Worm (Caenorhabditis elegans): ENCODE measurements around the gene ssp-32.
"Not testable (repeated sequence)": the region's sequence is repeated elsewhere in the genome, so short reads cannot be mapped to it uniquely, and the experiment has no call there.

The ssp-32 gene

DNA sequence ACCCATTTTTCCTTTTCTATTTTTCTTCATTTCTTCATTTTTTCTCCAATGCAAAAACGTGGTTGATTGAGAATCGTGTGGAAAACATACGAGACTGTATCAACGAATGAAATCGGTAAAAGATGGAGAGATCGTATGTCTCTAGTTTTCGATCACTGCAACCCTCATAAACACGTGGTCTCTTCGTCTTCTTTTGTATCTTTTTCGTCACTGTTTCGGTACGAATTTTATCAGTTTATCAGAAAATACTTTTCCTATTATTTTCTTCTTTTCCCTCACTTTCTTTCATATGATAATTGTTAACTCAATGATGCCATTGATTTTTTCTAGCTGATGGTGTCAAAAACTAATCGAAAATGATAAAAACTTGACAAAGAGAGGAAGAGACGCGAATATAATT lies 19.5 kb upstream of the ssp-32 start (continued):
- no peak for TF ChIP-seq egl-43 (GFP tag; IDR thresholded peaks at IDR 0.05)
- TF ChIP-seq nhr-111 (GFP tag; optimal IDR thresholded peaks at IDR 0.05): no peak
- no peak for TF ChIP-seq egl-27 (tag; optimal IDR thresholded peaks at IDR 0.05)
- TF ChIP-seq Y105C5A.15 (GFP tag; IDR thresholded peaks at IDR 0.05): no peak

DNA sequence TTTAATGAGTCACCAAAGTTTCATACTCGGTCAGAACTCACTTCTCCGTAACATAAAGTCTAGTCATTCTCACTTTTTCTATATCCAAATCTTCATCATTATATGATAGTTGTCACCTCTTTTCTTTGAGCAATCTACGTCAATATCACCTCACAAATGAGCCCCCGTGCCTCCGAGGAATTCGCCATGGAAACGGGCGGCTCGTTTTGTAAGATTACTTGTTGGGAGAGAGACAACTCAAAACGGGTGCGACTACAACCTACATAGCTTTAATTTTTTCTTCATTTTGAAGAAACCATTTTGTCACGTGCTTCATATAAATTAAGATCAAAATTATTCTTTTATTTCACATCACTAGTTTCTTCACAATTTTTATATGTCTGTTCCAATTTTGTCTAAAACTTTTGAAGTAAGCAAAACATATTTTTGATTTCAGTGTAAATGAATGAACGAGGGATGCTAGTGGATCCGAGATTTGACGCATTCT lies 16.3 kb upstream of the ssp-32 start, which contains the start of gene nhr-4:
TSS of gene nhr-4 (plus strand) at position 437 of the 487 bp plus-strand sequence.
- TF ChIP-seq unc-130 (GFP tag; optimal IDR thresholded peaks at IDR 0.05): no peak
- no peak for TF ChIP-seq nhr-28 (tag; optimal IDR thresholded peaks at IDR 0.05)

DNA sequence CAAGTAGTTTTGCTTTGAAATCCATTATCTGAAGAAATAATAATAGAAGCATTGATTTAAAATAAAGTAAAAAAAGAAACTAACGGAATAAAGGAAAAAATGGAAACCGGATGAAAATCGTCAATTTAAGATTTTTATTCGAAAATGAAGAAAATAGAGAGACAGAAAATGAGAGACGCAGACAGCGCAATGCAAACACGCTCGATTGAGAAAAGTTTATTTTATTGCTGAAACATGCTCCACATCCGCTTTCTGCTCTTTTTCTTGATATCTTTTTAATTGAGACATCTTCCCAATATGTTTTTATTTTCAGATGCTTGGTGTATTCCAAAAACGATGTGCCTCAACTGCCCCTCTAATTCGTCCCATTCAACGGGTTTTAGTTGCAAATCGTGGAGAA lies 10.9 kb upstream of the ssp-32 start, which contains the start of the genes prp-18 and mccc-1:
TSS of gene prp-18 (minus strand) at position 127 of the 400 bp plus-strand sequence.
TSS of gene mccc-1 (plus strand) at position 314 of the 400 bp plus-strand sequence.
- TF ChIP-seq hlh-11 (tag; optimal IDR thresholded peaks at IDR 0.05) (peak; percentile 3), T20F7.1 (GFP tag; optimal IDR thresholded peaks at IDR 0.05) (peak; percentile 48), nhr-6 (tag; optimal IDR thresholded peaks at IDR 0.05) (peak; percentile 57), nhr-77 (tag; optimal IDR thresholded peaks at IDR 0.05) (peak; percentile 34), lin-15B (tag; optimal IDR thresholded peaks at IDR 0.05) (no peak), lin-38 (GFP tag; IDR thresholded peaks at IDR 0.05) (peak; percentile 94), lin-29 (GFP tag; IDR thresholded peaks at IDR 0.05) (no peak), dpl-1 (GFP tag; optimal IDR thresholded peaks at IDR 0.05) (peak; percentile 61), unc-130 (GFP tag; optimal IDR thresholded peaks at IDR 0.05) (peak; percentile 64), snpc-1.2 (GFP tag; IDR thresholded peaks at IDR 0.05) (0 out of 2 replicates have a peak, but pooled peaks have one; percentile 24), mes-2 (tag; optimal IDR thresholded peaks at IDR 0.05; ENCODE audit: poor library complexity, severe bottlenecking) (peak; percentile 72), madf-5 (GFP tag; IDR thresholded peaks at IDR 0.05) (0 out of 4 replicates have a peak, but pooled peaks of 1 of the 2 experiments have one; percentile 14), ceh-44 (GFP tag; IDR thresholded peaks at IDR 0.05) (no peak), nhr-28 (tag; optimal IDR thresholded peaks at IDR 0.05) (peak; percentile 4), mdl-1 (tag; optimal IDR thresholded peaks at IDR 0.05) (no peak)

ce11 chrIV:9889857-9890256 lies 5.3 kb upstream of the ssp-32 start, which contains the start of gene ttbk-3:
TSS of gene ttbk-3 (minus strand) at chrIV:9889957.
- TF ChIP-seq unc-39 (tag; optimal IDR thresholded peaks at IDR 0.05) (no peak), nhr-25 (tag; optimal IDR thresholded peaks at IDR 0.05; ENCODE audit: borderline replicate concordance, insufficient read depth) (no peak), nhr-237 (tag; optimal IDR thresholded peaks at IDR 0.05) (no peak), egl-27 (tag; optimal IDR thresholded peaks at IDR 0.05) (no peak), egl-43 (GFP tag; IDR thresholded peaks at IDR 0.05) (no peak), D1046.2 (GFP tag; IDR thresholded peaks at IDR 0.05) (no peak), tra-1 (GFP tag; IDR thresholded peaks at IDR 0.05) (no peak), T26A8.4 (GFP tag; IDR thresholded peaks at IDR 0.05) (no peak), skn-1 (tag; optimal IDR thresholded peaks at IDR 0.05) (no peak), mep-1 (tag; optimal IDR thresholded peaks at IDR 0.05) (no peak), aly-2 (tag; optimal IDR thresholded peaks at IDR 0.05) (no peak)

DNA sequence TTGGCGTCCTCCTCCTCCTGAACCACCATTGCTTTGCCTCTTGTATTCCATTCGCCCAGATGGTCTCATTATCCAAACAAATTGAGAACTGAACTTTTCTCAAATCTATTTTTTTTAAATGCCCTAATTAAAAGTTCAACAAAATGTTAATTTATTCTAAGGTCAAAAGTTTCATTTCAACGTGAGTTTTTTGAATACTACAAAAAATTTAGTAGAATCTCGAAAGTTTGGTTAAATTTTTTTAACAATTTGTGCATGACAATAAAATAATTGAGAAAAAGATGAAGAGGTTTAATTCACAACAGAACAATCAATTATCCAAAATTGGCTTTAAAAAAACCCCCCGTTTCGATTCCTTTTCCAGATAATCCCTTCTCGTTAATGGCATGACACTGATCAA lies 3.2 kb upstream of the ssp-32 start, which contains the start of gene F32B6.4:
TSS of gene F32B6.4 (minus strand) at position 101 of the 400 bp plus-strand sequence.
- TF ChIP-seq pqm-1 (tag; optimal IDR thresholded peaks at IDR 0.05) (no peak), egl-27 (tag; optimal IDR thresholded peaks at IDR 0.05) (no peak), cey-2 (tag; optimal IDR thresholded peaks at IDR 0.05; ENCODE audit: borderline replicate concordance, insufficient read depth) (no peak), unc-130 (GFP tag; optimal IDR thresholded peaks at IDR 0.05) (no peak)

- not testable (repeated sequence) for TF ChIP-seq nhr-25 (tag; optimal IDR thresholded peaks at IDR 0.05; ENCODE audit: borderline replicate concordance, insufficient read depth); lin-29 (GFP tag; IDR thresholded peaks at IDR 0.05); jun-1 (tag; optimal IDR thresholded peaks at IDR 0.05)
Observed at ce11 chrIV:9893649-9894048, 1.5 kb upstream of the ssp-32 start, which contains the start of gene sss-1. TSS of gene sss-1 (minus strand) at chrIV:9893749.
